Fruit fly (Drosophila melanogaster) whole organism, embryonic: Measurements from ENCODE around the gene CG4291.

Experiments used
- CG10431 ChIP-seq: fragments of 200-800 bp; sonication (Bioruptor generic); optimal IDR thresholded peaks from 3 replicates; lab custom pipeline; 2018; ENCODE audit warnings: missing biosample characterization, mild to moderate bottlenecking, missing genetic modification characterization
- CG12155 ChIP-seq: fragments of 200-800 bp; sonication (Bioruptor generic); optimal IDR thresholded peaks from 3 replicates; lab custom pipeline; 2016; ENCODE audit warnings: missing biosample characterization, missing genetic modification characterization
- CG13424 ChIP-seq: fragments of 200-800 bp; sonication (Bioruptor generic); optimal IDR thresholded peaks from 2 replicates; lab custom pipeline; 2019; ENCODE audit warnings: missing biosample characterization, mild to moderate bottlenecking, missing genetic modification characterization, moderate library complexity
- CG13775 ChIP-seq: fragments of 200-800 bp; sonication (Bioruptor generic); optimal IDR thresholded peaks from 3 replicates; lab custom pipeline; 2017; ENCODE audit warnings: missing biosample characterization, mild to moderate bottlenecking, missing genetic modification characterization
- CG18262 ChIP-seq: fragments of 200-800 bp; optimal IDR thresholded peaks from 3 replicates; lab custom pipeline; 2019; ENCODE audit warnings: missing biosample characterization, mild to moderate bottlenecking, missing genetic modification characterization, moderate library complexity
- CG2712 ChIP-seq: fragments of 200-800 bp; optimal IDR thresholded peaks from 3 replicates; lab custom pipeline; 2019; ENCODE audit warnings: missing biosample characterization, mild to moderate bottlenecking, missing genetic modification characterization, moderate library complexity
- CG33213 ChIP-seq: fragments of 200-800 bp; sonication (Bioruptor generic); optimal IDR thresholded peaks from 3 replicates; lab custom pipeline; 2016; ENCODE audit warnings: missing biosample characterization, missing genetic modification characterization
- CG34376 ChIP-seq: fragments of 200-800 bp; sonication (Bioruptor generic); optimal IDR thresholded peaks from 2 replicates; lab custom pipeline; 2018; ENCODE audit warnings: missing biosample characterization, mild to moderate bottlenecking, missing genetic modification characterization
- CG4360 ChIP-seq: fragments of 200-800 bp; sonication (Bioruptor generic); IDR thresholded peaks from 2 replicates; pipeline ENCODE4 v1.3.6; 2022; ENCODE audit warnings: missing biosample characterization, missing genetic modification characterization
- CG4707 ChIP-seq: fragments of 200-800 bp; sonication (Bioruptor generic); optimal IDR thresholded peaks from 2 replicates; lab custom pipeline; 2018; ENCODE audit warnings: missing biosample characterization, mild to moderate bottlenecking, missing genetic modification characterization, moderate library complexity
- CG6254 ChIP-seq: fragments of 200-800 bp; sonication (Bioruptor generic); optimal IDR thresholded peaks from 3 replicates; lab custom pipeline; 2017; ENCODE audit warnings: mild to moderate bottlenecking, missing biosample characterization, missing genetic modification reagents, missing genetic modification characterization
- CG6654 ChIP-seq: fragments of 200-800 bp; sonication (Bioruptor generic); optimal IDR thresholded peaks from 2 replicates; lab custom pipeline; 2017; ENCODE audit warnings: missing biosample characterization, mild to moderate bottlenecking, missing genetic modification characterization
- CG6791 ChIP-seq: fragments of 200-800 bp; sonication (Bioruptor generic); IDR thresholded peaks from 3 replicates; pipeline ENCODE4 v1.3.6; 2022; ENCODE audit warnings: missing biosample characterization, missing genetic modification characterization; ENCODE audit not compliant: partially characterized antibody
- CG8290 ChIP-seq, 3 experiments: fragments of 200-800 bp; sonication (Bioruptor generic); optimal IDR thresholded peaks; 2 replicates each; lab custom pipeline; 2016 to 2019; ENCODE audit warnings: missing biosample characterization in 3 of 3, missing genetic modification characterization in 3 of 3, mild to moderate bottlenecking in 2 of 3, moderate library complexity in 1 of 3
- CG9797 ChIP-seq: fragments of 200-800 bp; sonication (Bioruptor generic); optimal IDR thresholded peaks from 3 replicates; lab custom pipeline; 2018; ENCODE audit warnings: missing biosample characterization, mild to moderate bottlenecking, missing genetic modification characterization
- Chrac-16 ChIP-seq: fragments of 200-800 bp; sonication (Bioruptor generic); optimal IDR thresholded peaks from 3 replicates; lab custom pipeline; 2016; ENCODE audit warnings: missing biosample characterization, missing genetic modification characterization
- D19A ChIP-seq: fragments of 200-800 bp; optimal IDR thresholded peaks from 3 replicates; lab custom pipeline; 2019; ENCODE audit warnings: missing biosample characterization, mild to moderate bottlenecking, missing genetic modification characterization, moderate library complexity
- Dll ChIP-seq: fragments of 200-800 bp; sonication (Bioruptor generic); IDR thresholded peaks from 4 replicates; pipeline ENCODE4 v1.3.6; 2022; ENCODE audit warnings: missing biosample characterization, missing genetic modification characterization; ENCODE audit not compliant: partially characterized antibody
- Eip74EF ChIP-seq, 2 experiments: fragments of 200-800 bp in 1 of 2; fragments of >200 bp in 1 of 2; sonication (Bioruptor generic) in 1 of 2; optimal IDR thresholded peaks; 2 replicates each; lab custom pipeline; 2017 to 2019; ENCODE audit warnings: missing biosample characterization in 2 of 2, missing genetic modification characterization in 2 of 2, mild to moderate bottlenecking in 1 of 2, moderate library complexity in 1 of 2
- Fer2 ChIP-seq: fragments of 200-800 bp; sonication (Bioruptor generic); optimal IDR thresholded peaks from 2 replicates; lab custom pipeline; 2018; ENCODE audit warnings: missing biosample characterization, mild to moderate bottlenecking, missing genetic modification characterization, moderate library complexity
- HLH3B ChIP-seq: fragments of 200-800 bp; sonication (Bioruptor generic); IDR thresholded peaks from 2 replicates; pipeline ENCODE4 v1.3.6; 2022; ENCODE audit warnings: missing biosample characterization, missing genetic modification characterization
- HLH54F ChIP-seq: fragments of 200-800 bp; sonication (Bioruptor generic); optimal IDR thresholded peaks from 3 replicates; lab custom pipeline; 2016; ENCODE audit warnings: missing biosample characterization, missing genetic modification characterization
- Hr39 ChIP-seq: fragments of >200 bp; optimal IDR thresholded peaks from 2 replicates; lab custom pipeline; 2017
- Lim3 ChIP-seq: fragments of 200-800 bp; sonication (Bioruptor generic); IDR thresholded peaks from 2 replicates; pipeline ENCODE4 v1.3.6; 2022; ENCODE audit warnings: missing biosample characterization, missing genetic modification characterization
- Meics ChIP-seq: fragments of 200-800 bp; sonication (Bioruptor generic); optimal IDR thresholded peaks from 2 replicates; lab custom pipeline; 2017; ENCODE audit warnings: missing biosample characterization, mild to moderate bottlenecking, missing genetic modification characterization
- NC2β ChIP-seq: fragments of 200-800 bp; sonication (Bioruptor generic); optimal IDR thresholded peaks from 2 replicates; lab custom pipeline; 2016; ENCODE audit warnings: missing biosample characterization, missing genetic modification characterization
- NK7.1 ChIP-seq: fragments of 200-800 bp; sonication (Bioruptor generic); optimal IDR thresholded peaks from 3 replicates; lab custom pipeline; 2016; ENCODE audit warnings: missing biosample characterization, missing genetic modification characterization
- Oaz ChIP-seq: fragments of 200-800 bp; sonication (Bioruptor generic); IDR thresholded peaks from 2 replicates; pipeline ENCODE4 v1.3.6; 2022; ENCODE audit warnings: missing biosample characterization, missing genetic modification characterization
- ac ChIP-seq: fragments of 200-800 bp; sonication (Bioruptor generic); optimal IDR thresholded peaks from 3 replicates; lab custom pipeline; 2017; ENCODE audit warnings: missing biosample characterization, mild to moderate bottlenecking, missing genetic modification characterization
- bcd ChIP-seq: fragments of 200-800 bp; sonication (Bioruptor generic); optimal IDR thresholded peaks from 2 replicates; lab custom pipeline; 2017; ENCODE audit warnings: missing biosample characterization, mild to moderate bottlenecking, missing genetic modification characterization
- caup ChIP-seq: fragments of 200-800 bp; sonication (Bioruptor generic); optimal IDR thresholded peaks from 3 replicates; lab custom pipeline; 2017; ENCODE audit warnings: missing biosample characterization, mild to moderate bottlenecking, missing genetic modification characterization, moderate library complexity; ENCODE audit not compliant: severe bottlenecking
- corto ChIP-seq: fragments of 200-800 bp; sonication (Bioruptor generic); optimal IDR thresholded peaks from 2 replicates; lab custom pipeline; 2016; ENCODE audit warnings: missing biosample characterization, mild to moderate bottlenecking, missing genetic modification characterization, moderate library complexity
- croc ChIP-seq: fragments of 200-800 bp; sonication (Bioruptor generic); conservative IDR thresholded peaks from 3 replicates; pipeline ENCODE4 v1.3.6; 2022; ENCODE audit warnings: missing biosample characterization, missing genetic modification characterization
- dpn ChIP-seq, 2 experiments: fragments of 200-800 bp; sonication (Bioruptor generic); optimal IDR thresholded peaks; 3 replicates each; lab custom pipeline; 2016; ENCODE audit warnings: missing biosample characterization in 2 of 2, missing genetic modification characterization in 2 of 2
- emc ChIP-seq: fragments of 200-800 bp; sonication (Bioruptor generic); optimal IDR thresholded peaks from 2 replicates; lab custom pipeline; 2016; ENCODE audit warnings: missing biosample characterization, missing genetic modification characterization
- gfzf ChIP-seq: fragments of 200-800 bp; sonication (Bioruptor generic); optimal IDR thresholded peaks from 2 replicates; lab custom pipeline; 2016; ENCODE audit warnings: missing biosample characterization, mild to moderate bottlenecking, missing genetic modification characterization, moderate library complexity
- kni ChIP-seq: fragments of 200-800 bp; sonication (Bioruptor generic); optimal IDR thresholded peaks from 3 replicates; lab custom pipeline; 2017; ENCODE audit warnings: mild to moderate bottlenecking, missing biosample characterization, missing genetic modification reagents, missing genetic modification characterization
- lov ChIP-seq, 2 experiments: fragments of 200-800 bp in 1 of 2; fragments of >200 bp in 1 of 2; sonication (Bioruptor generic) in 1 of 2; IDR thresholded peaks in 1 of 2; optimal IDR thresholded peaks in 1 of 2; 2 replicates in 1 of 2; 3 replicates in 1 of 2; pipeline versions ENCODE4 v1.3.6 to Lab custom; 2017 to 2022; ENCODE audit warnings: missing biosample characterization in 1 of 2, missing genetic modification characterization in 1 of 2
- mam ChIP-seq: fragments of 200-800 bp; sonication (Bioruptor generic); optimal IDR thresholded peaks from 3 replicates; lab custom pipeline; 2016; ENCODE audit warnings: missing biosample characterization, missing genetic modification characterization
- nom ChIP-seq: fragments of 200-800 bp; sonication (Bioruptor generic); optimal IDR thresholded peaks from 2 replicates; lab custom pipeline; 2017; ENCODE audit warnings: missing biosample characterization, missing genetic modification characterization, mild to moderate bottlenecking, moderate library complexity, missing genetic modification reagents
- org-1 ChIP-seq: fragments of 200-800 bp; sonication (Bioruptor generic); optimal IDR thresholded peaks from 2 replicates; lab custom pipeline; 2017; ENCODE audit warnings: missing biosample characterization, missing genetic modification characterization
- pnt ChIP-seq: fragments of 200-800 bp; sonication (Bioruptor generic); optimal IDR thresholded peaks from 3 replicates; lab custom pipeline; 2016; ENCODE audit warnings: missing biosample characterization, missing genetic modification characterization
- pzg ChIP-seq: fragments of 200-800 bp; sonication (Bioruptor generic); optimal IDR thresholded peaks from 3 replicates; lab custom pipeline; 2018; ENCODE audit warnings: missing biosample characterization, mild to moderate bottlenecking, missing genetic modification characterization, moderate library complexity
- ro ChIP-seq: fragments of 200-800 bp; sonication (Bioruptor generic); IDR thresholded peaks from 2 replicates; pipeline ENCODE4 v1.3.6; 2022; ENCODE audit warnings: missing biosample characterization, missing genetic modification characterization
- slbo ChIP-seq: fragments of 200-800 bp; sonication (Bioruptor generic); IDR thresholded peaks from 2 replicates; pipeline ENCODE4 v1.3.6; 2022; ENCODE audit warnings: missing biosample characterization, missing genetic modification characterization
- stwl ChIP-seq: fragments of 200-800 bp; sonication (Bioruptor generic); optimal IDR thresholded peaks from 3 replicates; lab custom pipeline; 2018; ENCODE audit warnings: missing biosample characterization, mild to moderate bottlenecking, missing genetic modification characterization, moderate library complexity
- tgo ChIP-seq: fragments of 200-800 bp; sonication (Bioruptor generic); IDR thresholded peaks from 3 replicates; pipeline ENCODE4 v1.3.6; 2022; ENCODE audit warnings: missing biosample characterization, missing genetic modification characterization
- unc-4 ChIP-seq: fragments of 200-800 bp; sonication (Bioruptor generic); IDR thresholded peaks from 2 replicates; pipeline ENCODE4 v1.3.6; 2022; ENCODE audit warnings: missing biosample characterization, missing genetic modification characterization; ENCODE audit not compliant: partially characterized antibody
- wor ChIP-seq: fragments of 200-800 bp; sonication (Bioruptor generic); IDR thresholded peaks from 2 replicates; pipeline ENCODE4 v1.3.6; 2022; ENCODE audit warnings: missing biosample characterization, missing genetic modification characterization

Gene CG4291

DNA sequence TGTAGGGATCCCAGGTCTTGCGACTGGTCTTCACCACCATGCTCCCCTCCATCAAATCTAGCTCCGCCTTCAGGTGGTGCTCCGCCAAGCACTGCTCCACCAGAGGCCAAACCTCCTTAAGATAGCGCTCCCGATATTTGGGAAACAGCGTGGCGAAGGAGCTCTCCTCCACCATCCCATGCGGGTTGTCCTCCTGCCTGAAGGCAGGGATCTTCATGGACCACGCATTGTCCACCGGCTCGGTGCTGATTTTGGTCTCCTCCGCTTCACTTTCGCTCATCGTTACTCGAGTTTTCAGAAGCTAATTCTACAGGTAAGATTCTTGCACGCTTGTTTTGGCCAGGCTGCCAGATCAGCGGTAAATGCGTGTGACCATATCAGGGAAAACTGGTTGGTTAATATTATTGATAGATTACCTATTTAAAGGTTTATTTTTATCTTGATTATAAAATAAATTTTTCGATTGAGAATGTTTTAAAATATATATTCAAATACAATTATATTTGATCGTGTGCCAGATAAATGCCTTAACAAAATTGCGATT, 17.0 kb upstream of the CG4291 start, which contains the start of gene dbe (continued):
- no peak for TF ChIP-seq Lim3
- TF ChIP-seq ro (GFP tag; lab: Robert Waterston, UW): no peak
- TF ChIP-seq Chrac-16 (GFP tag; lab: Kevin White, UChicago): peak; percentile 7
- TF ChIP-seq NK7.1 (GFP tag; lab: Kevin White, UChicago): no peak
- peak; percentile 5 for TF ChIP-seq Meics (GFP tag; lab: Kevin White, UChicago)
- no peak for TF ChIP-seq pnt (GFP tag; lab: Kevin White, UChicago)
- no peak for TF ChIP-seq ac (GFP tag; lab: Kevin White, UChicago)
- TF ChIP-seq caup: no peak
- TF ChIP-seq CG6254 (GFP tag; lab: Kevin White, UChicago): no peak
- TF ChIP-seq Oaz (GFP tag; lab: Robert Waterston, UW): no peak
- no peak for TF ChIP-seq Eip74EF (GFP tag; optimal IDR thresholded peaks at IDR 0.05; lab: Kevin White, UChicago)
- TF ChIP-seq D19A (tag; lab: Kevin White, UChicago): no peak
- TF ChIP-seq CG33213 (GFP tag; lab: Kevin White, UChicago): no peak
- TF ChIP-seq tgo (GFP tag; lab: Robert Waterston, UW): no peak
- no peak for TF ChIP-seq CG4707 (GFP tag; lab: Kevin White, UChicago)
- no peak for TF ChIP-seq kni
- TF ChIP-seq org-1 (GFP tag; lab: Kevin White, UChicago): no peak
- no peak for TF ChIP-seq HLH54F (GFP tag; lab: Kevin White, UChicago)
- no peak for TF ChIP-seq gfzf (GFP tag; lab: Kevin White, UChicago)
- no peak for TF ChIP-seq CG12155 (GFP tag; lab: Kevin White, UChicago)
- TF ChIP-seq pzg (GFP tag; lab: Kevin White, UChicago): peak; percentile 37
- TF ChIP-seq croc: no peak
- TF ChIP-seq stwl (tag; lab: Kevin White, UChicago): peak; percentile 24
- no peak for TF ChIP-seq CG10431 (GFP tag; lab: Kevin White, UChicago)
- TF ChIP-seq dpn (GFP tag; optimal IDR thresholded peaks at IDR 0.05; lab: Kevin White, UChicago): peak in 1 of 2 experiments; percentile 31
- peak; percentile 16 for TF ChIP-seq CG2712
- TF ChIP-seq CG18262 (tag; lab: Kevin White, UChicago): peak; percentile 15
- no peak for TF ChIP-seq CG8290 (GFP tag; optimal IDR thresholded peaks at IDR 0.05; lab: Kevin White, UChicago)
- TF ChIP-seq CG8290 (tag; optimal IDR thresholded peaks at IDR 0.05; lab: Kevin White, UChicago): no peak
- TF ChIP-seq mam: peak; percentile 13
- no peak for TF ChIP-seq wor (GFP tag; lab: Robert Waterston, UW)
- no peak for TF ChIP-seq lov (optimal IDR thresholded peaks at IDR 0.05; lab: Kevin White, UChicago)
- no peak for TF ChIP-seq lov (GFP tag; IDR thresholded peaks at IDR 0.05; lab: Robert Waterston, UW)
- no peak for TF ChIP-seq emc
- no peak for TF ChIP-seq Fer2 (tag; lab: Kevin White, UChicago)
- TF ChIP-seq CG34376 (GFP tag; lab: Kevin White, UChicago): no peak
- no peak for TF ChIP-seq unc-4
- no peak for TF ChIP-seq HLH3B
- no peak for TF ChIP-seq nom (GFP tag; lab: Kevin White, UChicago)
- no peak for TF ChIP-seq NC2β (GFP tag; lab: Kevin White, UChicago)
- no peak for TF ChIP-seq CG13775 (GFP tag; lab: Kevin White, UChicago)
- TF ChIP-seq Dll (GFP tag; lab: Robert Waterston, UW): 0 out of 4 replicates have a peak, but pooled peaks have one; percentile 27
- TF ChIP-seq CG4360: no peak
- peak; percentile 66 for TF ChIP-seq slbo
- peak; percentile 48 for TF ChIP-seq CG13424
- TF ChIP-seq Hr39 (lab: Kevin White, UChicago): no peak
- TF ChIP-seq bcd: no peak
- TF ChIP-seq CG6654 (GFP tag; lab: Kevin White, UChicago): no peak
- TF ChIP-seq CG9797: peak; percentile 11
- no peak for TF ChIP-seq corto (GFP tag; lab: Kevin White, UChicago)
- peak; percentile 53; the same call in 1 of the 3 replicates for TF ChIP-seq CG6791
